Worm (Caenorhabditis elegans) whole organism, L3 larva: ENCODE data around the gene ZC262.13.

Experiments used
- R02D3.7 ChIP-seq: fragments of 150-350 bp; optimal IDR thresholded peaks from 2 replicates; lab custom pipeline; 2014; ENCODE audit warnings: missing biosample characterization, missing genetic modification characterization
- ZK546.5 ChIP-seq: sonication (generic microtip); optimal IDR thresholded peaks from 2 replicates; lab custom pipeline; 2017; ENCODE audit warnings: missing biosample characterization, missing genetic modification characterization
- ceh-16 ChIP-seq: sonication (generic microtip); optimal IDR thresholded peaks from 2 replicates; lab custom pipeline; 2017; ENCODE audit warnings: missing biosample characterization, missing genetic modification characterization
- ceh-28 ChIP-seq: fragments of 150-350 bp; optimal IDR thresholded peaks from 2 replicates; lab custom pipeline; 2014; ENCODE audit warnings: missing biosample characterization, missing genetic modification reagents, missing genetic modification characterization
- ceh-82 ChIP-seq: fragments of 150-350 bp; optimal IDR thresholded peaks from 2 replicates; lab custom pipeline; 2014; ENCODE audit warnings: missing biosample characterization, missing genetic modification characterization
- egl-27 ChIP-seq: sonication (generic microtip); optimal IDR thresholded peaks from 4 replicates; lab custom pipeline; 2017; ENCODE audit warnings: missing biosample characterization, missing genetic modification reagents, missing genetic modification characterization
- egl-5 ChIP-seq: fragments of 150-350 bp; optimal IDR thresholded peaks from 2 replicates; lab custom pipeline; 2017; ENCODE audit warnings: missing biosample characterization, missing genetic modification reagents, missing genetic modification characterization, inconsistent platforms
- elt-1 ChIP-seq: fragments of 150-350 bp; optimal IDR thresholded peaks from 2 replicates; lab custom pipeline; 2014; ENCODE audit warnings: missing biosample characterization, missing genetic modification characterization
- elt-2 ChIP-seq: sonication (generic microtip); optimal IDR thresholded peaks from 2 replicates; lab custom pipeline; 2016; ENCODE audit warnings: missing genetic modification reagents, mild to moderate bottlenecking, missing genetic modification characterization, missing compliant biosample characterization
- elt-3 ChIP-seq, 3 experiments: fragments of 150-350 bp in 1 of 3; sonication (generic microtip) in 2 of 3; optimal IDR thresholded peaks; 2 replicates in 2 of 3; 4 replicates in 1 of 3; lab custom pipeline; 2014 to 2017; ENCODE audit warnings: missing biosample characterization in 3 of 3, missing genetic modification characterization in 3 of 3
- hmg-11 ChIP-seq: sonication (generic microtip); optimal IDR thresholded peaks from 2 replicates; lab custom pipeline; 2016; ENCODE audit warnings: missing genetic modification characterization, missing compliant biosample characterization
- lin-39 ChIP-seq: fragments of 150-350 bp; optimal IDR thresholded peaks from 2 replicates; lab custom pipeline; 2018; ENCODE audit warnings: missing biosample characterization, missing genetic modification reagents, missing genetic modification characterization
- lsy-12 ChIP-seq: sonication (generic microtip); optimal IDR thresholded peaks from 2 replicates; lab custom pipeline; 2016; ENCODE audit warnings: mild to moderate bottlenecking, missing genetic modification characterization, missing compliant biosample characterization
- mdl-1 ChIP-seq: fragments of 150-350 bp; optimal IDR thresholded peaks from 2 replicates; lab custom pipeline; 2014; ENCODE audit warnings: missing biosample characterization, missing genetic modification characterization
- mml-1 ChIP-seq: fragments of 150-350 bp; sonication (generic microtip); optimal IDR thresholded peaks from 3 replicates; lab custom pipeline; 2014; ENCODE audit warnings: missing biosample characterization, missing genetic modification characterization
- nfya-1 ChIP-seq: sonication (generic microtip); optimal IDR thresholded peaks from 2 replicates; lab custom pipeline; 2017; ENCODE audit warnings: missing genetic modification characterization, mild to moderate bottlenecking, missing compliant biosample characterization, antibody characterized with exemption, moderate library complexity; ENCODE audit not compliant: insufficient read depth
- nhr-11 ChIP-seq: fragments of 150-350 bp; optimal IDR thresholded peaks from 2 replicates; lab custom pipeline; 2014; ENCODE audit warnings: missing biosample characterization, missing genetic modification characterization
- nhr-12 ChIP-seq: fragments of 150-350 bp; optimal IDR thresholded peaks from 2 replicates; lab custom pipeline; 2014; ENCODE audit warnings: missing biosample characterization, missing genetic modification characterization
- nhr-23 ChIP-seq: fragments of 150-350 bp; optimal IDR thresholded peaks from 2 replicates; lab custom pipeline; 2014; ENCODE audit warnings: missing biosample characterization, missing genetic modification reagents, missing genetic modification characterization
- nhr-237 ChIP-seq: fragments of 150-350 bp; optimal IDR thresholded peaks from 2 replicates; lab custom pipeline; 2014; ENCODE audit warnings: missing biosample characterization, missing genetic modification characterization
- nhr-25 ChIP-seq: sonication (generic microtip); optimal IDR thresholded peaks from 2 replicates; lab custom pipeline; 2017; ENCODE audit warnings: missing biosample characterization, missing genetic modification characterization
- nhr-43 ChIP-seq: sonication (generic microtip); optimal IDR thresholded peaks from 2 replicates; lab custom pipeline; 2016; ENCODE audit warnings: mild to moderate bottlenecking, missing genetic modification characterization, missing compliant biosample characterization; ENCODE audit not compliant: poor library complexity, severe bottlenecking
- nhr-67 ChIP-seq: fragments of 150-350 bp; optimal IDR thresholded peaks from 2 replicates; lab custom pipeline; 2014; ENCODE audit warnings: missing biosample characterization, missing genetic modification characterization
- nhr-76 ChIP-seq: fragments of 150-350 bp; sonication (generic microtip); optimal IDR thresholded peaks from 5 replicates; lab custom pipeline; 2014; ENCODE audit warnings: missing biosample characterization, missing genetic modification characterization
- pha-4 ChIP-seq: fragments of 150-350 bp; optimal IDR thresholded peaks from 2 replicates; lab custom pipeline; 2014; ENCODE audit warnings: missing biosample characterization, missing genetic modification reagents, missing genetic modification characterization
- pqm-1 ChIP-seq: fragments of 150-350 bp; optimal IDR thresholded peaks from 2 replicates; lab custom pipeline; 2017; ENCODE audit warnings: missing biosample characterization, missing genetic modification characterization, inconsistent platforms
- sea-2 ChIP-seq: fragments of 150-350 bp; sonication (generic microtip); optimal IDR thresholded peaks from 4 replicates; lab custom pipeline; 2014; ENCODE audit warnings: missing biosample characterization, missing genetic modification reagents, missing genetic modification characterization
- skn-1 ChIP-seq: fragments of 150-350 bp; optimal IDR thresholded peaks from 2 replicates; lab custom pipeline; 2014; ENCODE audit warnings: missing biosample characterization, missing genetic modification characterization
- snpc-4 ChIP-seq: fragments of 150-350 bp; optimal IDR thresholded peaks from 2 replicates; lab custom pipeline; 2014; ENCODE audit warnings: missing biosample characterization, missing genetic modification characterization
- tbx-2 ChIP-seq: sonication (generic microtip); optimal IDR thresholded peaks from 2 replicates; lab custom pipeline; 2016; ENCODE audit warnings: mild to moderate bottlenecking, missing genetic modification characterization, missing compliant biosample characterization
- unc-39 ChIP-seq: sonication (generic microtip); optimal IDR thresholded peaks from 4 replicates; lab custom pipeline; 2017; ENCODE audit warnings: missing biosample characterization, missing genetic modification characterization
- unc-62 ChIP-seq: fragments of 150-350 bp; sonication (generic microtip); optimal IDR thresholded peaks from 4 replicates; lab custom pipeline; 2014; ENCODE audit warnings: missing biosample characterization, missing genetic modification reagents, missing genetic modification characterization
- zag-1 ChIP-seq: fragments of 150-350 bp; optimal IDR thresholded peaks from 2 replicates; lab custom pipeline; 2014; ENCODE audit warnings: missing biosample characterization, missing genetic modification characterization
- ztf-11 ChIP-seq: fragments of 150-350 bp; optimal IDR thresholded peaks from 2 replicates; lab custom pipeline; 2014; ENCODE audit warnings: missing biosample characterization, missing genetic modification characterization
- ztf-4 ChIP-seq: fragments of 150-350 bp; optimal IDR thresholded peaks from 2 replicates; lab custom pipeline; 2014; ENCODE audit warnings: missing biosample characterization, missing genetic modification characterization

ZC262.13 gene

ce11 chrIII:8291268-8292032 is 34.6 kb upstream of the ZC262.13 start:
- no peak for TF ChIP-seq ztf-11 (tag; lab: Kevin White, UChicago)
- no peak for TF ChIP-seq nhr-76 (tag; lab: Kevin White, UChicago)
- peak; percentile 46 for TF ChIP-seq pha-4 (tag; lab: Kevin White, UChicago)
- no peak for TF ChIP-seq nhr-237 (tag; lab: Kevin White, UChicago)
- TF ChIP-seq egl-5 (tag; lab: Kevin White, UChicago): peak; percentile 61
- no peak for TF ChIP-seq ZK546.5
- TF ChIP-seq elt-3 (tag; optimal IDR thresholded peaks at IDR 0.05; lab: Kevin White, UChicago): no peak
- TF ChIP-seq unc-39 (tag; lab: Kevin White, UChicago): no peak
- peak; percentile 90 for TF ChIP-seq pqm-1 (tag; lab: Kevin White, UChicago)
- peak; percentile 24 for TF ChIP-seq ceh-28 (tag; lab: Kevin White, UChicago)
- TF ChIP-seq elt-2 (tag; lab: Kevin White, UChicago): peak; percentile 96
- TF ChIP-seq mdl-1: no peak
- TF ChIP-seq zag-1 (tag; lab: Kevin White, UChicago): no peak
- TF ChIP-seq nhr-12: no peak

DNA sequence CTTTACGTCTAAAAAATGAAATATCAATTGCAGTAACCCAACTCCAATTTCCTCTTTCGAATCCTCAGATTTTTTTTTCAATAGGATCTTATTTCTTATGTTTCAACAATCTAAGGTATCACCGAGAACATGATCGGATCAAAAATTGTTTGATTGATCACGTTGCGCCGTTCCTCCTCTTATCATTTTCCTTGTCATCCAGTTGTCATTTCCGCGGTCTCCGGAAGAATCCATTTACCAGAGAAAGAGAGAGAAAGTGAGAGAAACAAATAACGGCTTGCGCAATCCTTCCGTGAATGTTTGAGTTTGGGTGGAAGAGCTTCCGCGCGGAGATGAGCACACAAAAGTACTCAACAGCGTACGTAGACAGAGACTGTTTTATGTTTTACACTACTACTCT is 32.8 kb upstream of the ZC262.13 start:
- TF ChIP-seq nhr-237 (tag; lab: Kevin White, UChicago) (no peak), nhr-23 (tag; lab: Kevin White, UChicago) (no peak), ztf-4 (tag; lab: Kevin White, UChicago) (no peak), pha-4 (tag; lab: Kevin White, UChicago) (no peak), skn-1 (tag; lab: Kevin White, UChicago) (no peak), elt-2 (tag; lab: Kevin White, UChicago) (peak; percentile 13)
- TF ChIP-seq, all 47 proteins: peak for 1

- no peak for TF ChIP-seq nhr-25 (tag; lab: Kevin White, UChicago)
- no peak for TF ChIP-seq nhr-23 (tag; lab: Kevin White, UChicago)
- no peak for TF ChIP-seq nhr-43 (tag; lab: Kevin White, UChicago)
- TF ChIP-seq lin-39 (tag; lab: Kevin White, UChicago): peak; percentile 20
- TF ChIP-seq elt-2 (tag; lab: Kevin White, UChicago): peak; percentile 58
Observed at ce11 chrIII:8298216-8298920, 27.6 kb upstream of the ZC262.13 start.

DNA sequence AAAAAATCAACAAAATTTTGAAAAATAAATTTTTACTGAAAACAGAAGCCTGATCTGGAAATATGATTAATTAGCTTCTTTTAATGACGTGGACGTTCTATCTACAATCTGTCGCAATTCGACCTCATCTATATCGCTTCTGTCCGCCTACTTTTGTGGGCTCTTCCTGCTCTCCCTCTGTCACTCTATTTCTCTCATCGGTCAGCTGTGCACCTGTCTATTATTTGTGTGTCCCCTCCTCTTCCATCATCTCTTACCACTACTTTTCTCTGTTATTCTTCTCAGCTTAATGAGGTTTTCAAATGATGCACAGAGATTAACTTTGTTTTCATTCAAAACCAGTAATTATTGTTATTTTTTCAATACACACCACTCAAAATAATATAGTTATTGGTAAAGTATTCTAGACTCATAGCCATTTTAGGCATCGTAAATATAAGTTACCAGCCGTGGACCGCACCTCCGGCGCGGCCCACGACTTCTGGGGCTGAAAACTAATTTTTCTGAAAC is 26.9 kb upstream of the ZC262.13 start:
- TF ChIP-seq ceh-28 (tag; lab: Kevin White, UChicago) (no peak), hmg-11 (no peak), nhr-67 (tag; lab: Kevin White, UChicago) (no peak), egl-27 (no peak), sea-2 (GFP tag; lab: Kevin White, UChicago) (no peak)
- TF ChIP-seq, all 47 proteins: peak for 0

DNA sequence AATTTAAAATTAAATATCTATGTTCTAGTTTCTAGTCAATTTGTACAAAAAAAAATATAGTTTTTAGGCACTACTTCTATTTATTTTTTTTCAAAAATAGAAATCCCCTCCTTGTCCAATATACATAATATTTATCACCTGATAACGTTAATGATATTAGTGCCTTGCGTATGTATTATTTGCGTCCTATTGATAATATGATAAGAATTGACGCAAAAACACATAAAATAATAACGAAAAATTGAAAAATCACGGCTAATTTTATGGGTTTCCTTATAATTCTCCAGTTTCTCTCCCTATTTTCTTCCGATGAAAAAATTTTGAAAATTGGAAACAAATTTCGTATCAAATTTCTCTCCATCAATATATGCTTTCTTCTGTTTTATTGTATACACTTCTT is 26.3 kb upstream of the ZC262.13 start:
- TF ChIP-seq pqm-1 (tag; lab: Kevin White, UChicago): peak; percentile 14
- no peak for TF ChIP-seq mml-1 (tag; lab: Kevin White, UChicago)
- peak; percentile 76 for TF ChIP-seq elt-2 (tag; lab: Kevin White, UChicago)
- no peak for TF ChIP-seq nhr-11
- peak; percentile 43 for TF ChIP-seq pha-4 (tag; lab: Kevin White, UChicago)
- TF ChIP-seq nhr-76 (tag; lab: Kevin White, UChicago): no peak
- no peak for TF ChIP-seq nhr-43 (tag; lab: Kevin White, UChicago)
- TF ChIP-seq, all 47 proteins: peak for 3

- no peak for TF ChIP-seq ztf-4 (tag; lab: Kevin White, UChicago)
- no peak for TF ChIP-seq ceh-82
- TF ChIP-seq nhr-12: no peak
- no peak for TF ChIP-seq egl-5 (tag; lab: Kevin White, UChicago)
- TF ChIP-seq R02D3.7: no peak
- TF ChIP-seq nfya-1 (tag; lab: Kevin White, UChicago): no peak
- TF ChIP-seq ceh-16: no peak
- TF ChIP-seq nhr-237 (tag; lab: Kevin White, UChicago): no peak
- no peak for TF ChIP-seq hmg-11
- TF ChIP-seq lsy-12 (tag; lab: Kevin White, UChicago): no peak
- no peak for TF ChIP-seq mml-1 (tag; lab: Kevin White, UChicago)
- TF ChIP-seq unc-62 (GFP tag; lab: Kevin White, UChicago): no peak
- no peak for TF ChIP-seq pqm-1 (tag; lab: Kevin White, UChicago)
- TF ChIP-seq skn-1 (tag; lab: Kevin White, UChicago): no peak
- no peak for TF ChIP-seq elt-1 (tag; lab: Kevin White, UChicago)
- no peak for TF ChIP-seq tbx-2 (tag; lab: Kevin White, UChicago)
- TF ChIP-seq egl-27: no peak
- no peak for TF ChIP-seq nhr-25 (tag; lab: Kevin White, UChicago)
- TF ChIP-seq snpc-4: no peak
Observed at ce11 chrIII:8300860-8301396, 25.1 kb upstream of the ZC262.13 start.
